Fruit fly (Drosophila melanogaster) whole organism, embryonic: Measurements from ENCODE around the gene foi.
A peak's percentile ranks its signal among the peaks of the same experiment; 100 is the strongest.

Experiments
- CG10147 ChIP-seq: fragments of 200-800 bp; sonication (Bioruptor generic); optimal IDR thresholded peaks from 2 replicates; lab custom pipeline; 2019; ENCODE audit warnings: missing biosample characterization, mild to moderate bottlenecking, missing genetic modification characterization, moderate library complexity
- CG1024 ChIP-seq: fragments of 200-800 bp; sonication (Bioruptor generic); IDR thresholded peaks from 2 replicates; pipeline ENCODE4 v1.3.6; 2022; ENCODE audit warnings: missing biosample characterization, missing genetic modification characterization
- CG10274 ChIP-seq: fragments of 200-800 bp; sonication (Bioruptor generic); optimal IDR thresholded peaks from 3 replicates; lab custom pipeline; 2017; ENCODE audit warnings: missing biosample characterization, mild to moderate bottlenecking, missing genetic modification characterization
- CG10565 ChIP-seq: fragments of 200-800 bp; sonication (Bioruptor generic); optimal IDR thresholded peaks from 3 replicates; lab custom pipeline; 2016; ENCODE audit warnings: missing biosample characterization, mild to moderate bottlenecking, missing genetic modification characterization
- CG10959 ChIP-seq: fragments of 200-800 bp; sonication (Bioruptor generic); IDR thresholded peaks from 2 replicates; pipeline ENCODE4 v1.3.6; 2022; ENCODE audit warnings: missing biosample characterization, missing genetic modification characterization
- CG10979 ChIP-seq: fragments of 200-800 bp; sonication (Bioruptor generic); optimal IDR thresholded peaks from 2 replicates; lab custom pipeline; 2018; ENCODE audit warnings: missing biosample characterization, mild to moderate bottlenecking, missing genetic modification characterization, moderate library complexity
- CG12299 ChIP-seq: fragments of 200-800 bp; sonication (Bioruptor generic); optimal IDR thresholded peaks from 2 replicates; lab custom pipeline; 2018; ENCODE audit warnings: missing biosample characterization, mild to moderate bottlenecking, missing genetic modification characterization
- CG1233 ChIP-seq: fragments of 200-800 bp; sonication (Bioruptor generic); optimal IDR thresholded peaks from 4 replicates; lab custom pipeline; 2018; ENCODE audit warnings: missing biosample characterization, mild to moderate bottlenecking, missing genetic modification characterization
- CG14860 ChIP-seq: fragments of 200-800 bp; sonication (Bioruptor generic); IDR thresholded peaks from 3 replicates; pipeline ENCODE4 v1.3.6; 2022; ENCODE audit warnings: missing biosample characterization, missing genetic modification characterization; ENCODE audit not compliant: partially characterized antibody
- CG14965 ChIP-seq: fragments of 200-800 bp; sonication (Bioruptor generic); optimal IDR thresholded peaks from 2 replicates; lab custom pipeline; 2016; ENCODE audit warnings: missing biosample characterization, missing genetic modification characterization, borderline replicate concordance
- CG15601 ChIP-seq: fragments of 200-800 bp; sonication (Bioruptor generic); optimal IDR thresholded peaks from 3 replicates; lab custom pipeline; 2019; ENCODE audit warnings: missing biosample characterization, mild to moderate bottlenecking, missing genetic modification characterization, moderate library complexity
- CG16815 ChIP-seq: fragments of 200-800 bp; sonication (Bioruptor generic); optimal IDR thresholded peaks from 3 replicates; lab custom pipeline; 2017; ENCODE audit warnings: missing biosample characterization, mild to moderate bottlenecking, missing genetic modification characterization
- CG2875 ChIP-seq: fragments of 200-800 bp; sonication (Bioruptor generic); optimal IDR thresholded peaks from 2 replicates; lab custom pipeline; 2017; ENCODE audit warnings: missing biosample characterization, mild to moderate bottlenecking, missing genetic modification characterization, missing genetic modification reagents
- CG4282 ChIP-seq: fragments of 200-800 bp; sonication (Bioruptor generic); optimal IDR thresholded peaks from 2 replicates; lab custom pipeline; 2016; ENCODE audit warnings: missing biosample characterization, missing genetic modification characterization
- CG4854 ChIP-seq: fragments of 200-800 bp; sonication (Bioruptor generic); optimal IDR thresholded peaks from 2 replicates; lab custom pipeline; 2016; ENCODE audit warnings: missing biosample characterization, missing genetic modification characterization, inconsistent platforms
- CG5245 ChIP-seq: fragments of 200-800 bp; sonication (Bioruptor generic); optimal IDR thresholded peaks from 3 replicates; lab custom pipeline; 2016; ENCODE audit warnings: missing biosample characterization, missing genetic modification characterization
- CG6254 ChIP-seq: fragments of 200-800 bp; sonication (Bioruptor generic); optimal IDR thresholded peaks from 3 replicates; lab custom pipeline; 2017; ENCODE audit warnings: mild to moderate bottlenecking, missing biosample characterization, missing genetic modification reagents, missing genetic modification characterization
- CG6272 ChIP-seq: fragments of 200-800 bp; sonication (Bioruptor generic); IDR thresholded peaks from 2 replicates; pipeline ENCODE4 v1.3.6; 2022; ENCODE audit warnings: missing biosample characterization, missing genetic modification characterization
- CG6683 ChIP-seq: fragments of 200-800 bp; sonication (Bioruptor generic); optimal IDR thresholded peaks from 2 replicates; lab custom pipeline; 2017; ENCODE audit warnings: missing biosample characterization, mild to moderate bottlenecking, missing genetic modification characterization, missing genetic modification reagents
- CG8388 ChIP-seq: fragments of 200-800 bp; sonication (Bioruptor generic); optimal IDR thresholded peaks from 2 replicates; lab custom pipeline; 2019; ENCODE audit warnings: missing biosample characterization, mild to moderate bottlenecking, missing genetic modification characterization, moderate library complexity
- CG8478 ChIP-seq: fragments of >200 bp; optimal IDR thresholded peaks from 2 replicates; lab custom pipeline; 2018
- CG9437 ChIP-seq: fragments of 200-800 bp; sonication (Bioruptor generic); optimal IDR thresholded peaks from 2 replicates; lab custom pipeline; 2018; ENCODE audit warnings: missing biosample characterization, mild to moderate bottlenecking, missing genetic modification characterization
- CG9876 ChIP-seq: fragments of 200-800 bp; sonication (Bioruptor generic); optimal IDR thresholded peaks from 2 replicates; lab custom pipeline; 2016; ENCODE audit warnings: missing biosample characterization, missing genetic modification characterization
- Camta ChIP-seq: fragments of 200-800 bp; sonication (Bioruptor generic); optimal IDR thresholded peaks from 2 replicates; lab custom pipeline; 2016; ENCODE audit warnings: missing biosample characterization, missing genetic modification characterization
- Dbx ChIP-seq: fragments of 200-800 bp; sonication (Bioruptor generic); IDR thresholded peaks from 3 replicates; pipeline ENCODE4 v1.3.6; 2022; ENCODE audit warnings: missing biosample characterization, missing genetic modification characterization
- Drgx ChIP-seq: fragments of 200-800 bp; sonication (Bioruptor generic); IDR thresholded peaks from 2 replicates; pipeline ENCODE4 v1.3.6; 2022; ENCODE audit warnings: missing biosample characterization, missing genetic modification characterization
- Ets65A ChIP-seq: fragments of 200-800 bp; sonication (Bioruptor generic); peaks from one replicate; lab custom pipeline; 2016; ENCODE audit warnings: missing biosample characterization, missing genetic modification characterization
- HLH3B ChIP-seq: fragments of 200-800 bp; sonication (Bioruptor generic); IDR thresholded peaks from 2 replicates; pipeline ENCODE4 v1.3.6; 2022; ENCODE audit warnings: missing biosample characterization, missing genetic modification characterization
- Hey ChIP-seq: fragments of 200-800 bp; sonication (Bioruptor generic); optimal IDR thresholded peaks from 3 replicates; lab custom pipeline; 2018; ENCODE audit warnings: missing biosample characterization, mild to moderate bottlenecking, missing genetic modification characterization
- Meics ChIP-seq: fragments of 200-800 bp; sonication (Bioruptor generic); optimal IDR thresholded peaks from 2 replicates; lab custom pipeline; 2017; ENCODE audit warnings: missing biosample characterization, mild to moderate bottlenecking, missing genetic modification characterization
- Scr ChIP-seq: fragments of 200-800 bp; sonication (Bioruptor generic); IDR thresholded peaks from 2 replicates; pipeline ENCODE4 v1.3.6; 2022; ENCODE audit warnings: missing biosample characterization, missing genetic modification characterization; ENCODE audit not compliant: partially characterized antibody
- TFAM ChIP-seq: fragments of 200-800 bp; sonication (Bioruptor generic); optimal IDR thresholded peaks from 2 replicates; lab custom pipeline; 2017; ENCODE audit warnings: missing biosample characterization, missing genetic modification characterization, inconsistent platforms
- Usf ChIP-seq: fragments of 200-800 bp; sonication (Bioruptor generic); optimal IDR thresholded peaks from 2 replicates; lab custom pipeline; 2017; ENCODE audit warnings: missing genotype, missing biosample characterization, missing genetic modification characterization
- ap ChIP-seq: fragments of 200-800 bp; sonication (Bioruptor generic); IDR thresholded peaks from 2 replicates; pipeline ENCODE4 v1.3.6; 2022; ENCODE audit warnings: missing biosample characterization, missing genetic modification characterization
- ara ChIP-seq: fragments of 200-800 bp; sonication (Bioruptor generic); IDR thresholded peaks from 2 replicates; pipeline ENCODE4 v1.3.6; 2022; ENCODE audit warnings: missing biosample characterization, missing genetic modification characterization
- az2 ChIP-seq: fragments of 200-800 bp; sonication (Bioruptor generic); optimal IDR thresholded peaks from 3 replicates; lab custom pipeline; 2016; ENCODE audit warnings: missing biosample characterization, missing genetic modification characterization
- crp ChIP-seq, 2 experiments: fragments of 200-800 bp; sonication (Bioruptor generic); optimal IDR thresholded peaks; 2 replicates in 1 of 2; 3 replicates in 1 of 2; lab custom pipeline; 2017; ENCODE audit warnings: missing biosample characterization in 2 of 2, missing genetic modification characterization in 2 of 2, mild to moderate bottlenecking in 1 of 2, moderate library complexity in 1 of 2
- dimm ChIP-seq: fragments of 200-800 bp; sonication (Bioruptor generic); IDR thresholded peaks from 2 replicates; pipeline ENCODE4 v1.3.6; 2022; ENCODE audit warnings: missing biosample characterization, missing genetic modification characterization
- dysf ChIP-seq: fragments of 200-800 bp; sonication (Bioruptor generic); IDR thresholded peaks from 3 replicates; pipeline ENCODE4 v1.3.6; 2022; ENCODE audit warnings: missing biosample characterization, missing genetic modification characterization
- exex ChIP-seq: fragments of 200-800 bp; sonication (Bioruptor generic); optimal IDR thresholded peaks from 4 replicates; lab custom pipeline; 2018; ENCODE audit warnings: missing biosample characterization, mild to moderate bottlenecking, missing genetic modification characterization, moderate library complexity
- gcm ChIP-seq: fragments of 200-800 bp; sonication (Bioruptor generic); optimal IDR thresholded peaks from 2 replicates; lab custom pipeline; 2019; ENCODE audit warnings: missing biosample characterization, mild to moderate bottlenecking, missing genetic modification characterization, moderate library complexity
- gt ChIP-seq: fragments of 200-800 bp; sonication (Bioruptor generic); IDR thresholded peaks from 2 replicates; pipeline ENCODE4 v1.3.6; 2022; ENCODE audit warnings: missing biosample characterization, missing genetic modification characterization
- phol ChIP-seq: fragments of 200-800 bp; sonication (Bioruptor generic); optimal IDR thresholded peaks from 3 replicates; lab custom pipeline; 2018; ENCODE audit warnings: missing biosample characterization, mild to moderate bottlenecking, missing genetic modification characterization, moderate library complexity
- scrt ChIP-seq: fragments of 200-800 bp; sonication (Bioruptor generic); optimal IDR thresholded peaks from 2 replicates; lab custom pipeline; 2018; ENCODE audit warnings: missing biosample characterization, mild to moderate bottlenecking, missing genetic modification characterization, moderate library complexity
- sima ChIP-seq: fragments of 200-800 bp; sonication (Bioruptor generic); optimal IDR thresholded peaks from 2 replicates; lab custom pipeline; 2016; ENCODE audit warnings: missing biosample characterization, missing genetic modification characterization
- slou ChIP-seq: fragments of 200-800 bp; sonication (Bioruptor generic); optimal IDR thresholded peaks from 3 replicates; lab custom pipeline; 2016; ENCODE audit warnings: missing biosample characterization, missing genetic modification characterization
- sr ChIP-seq: fragments of 200-800 bp; sonication (Bioruptor generic); IDR thresholded peaks from 3 replicates; pipeline ENCODE4 v1.3.6; 2022; ENCODE audit warnings: missing biosample characterization, missing genetic modification characterization
- ssp ChIP-seq: fragments of 200-800 bp; sonication (Bioruptor generic); IDR thresholded peaks from 2 replicates; pipeline ENCODE4 v1.3.6; 2022; ENCODE audit warnings: missing biosample characterization, missing genetic modification characterization
- ttk ChIP-seq: fragments of 200-800 bp; sonication (Bioruptor generic); IDR thresholded peaks from 2 replicates; pipeline ENCODE4 v2.1.2; 2022; ENCODE audit warnings: missing biosample characterization, missing genetic modification characterization
- vvl ChIP-seq: fragments of 200-800 bp; sonication (Bioruptor generic); IDR thresholded peaks from 2 replicates; pipeline ENCODE4 v1.3.6; 2022; ENCODE audit warnings: missing biosample characterization, missing genetic modification characterization
- wek ChIP-seq: fragments of 200-800 bp; sonication (Bioruptor generic); optimal IDR thresholded peaks from 3 replicates; lab custom pipeline; 2018; ENCODE audit warnings: missing biosample characterization, mild to moderate bottlenecking, missing genetic modification characterization, moderate library complexity
- zfh2 ChIP-seq: fragments of 200-800 bp; sonication (Bioruptor generic); optimal IDR thresholded peaks from 2 replicates; lab custom pipeline; 2016; ENCODE audit warnings: missing biosample characterization, missing genetic modification characterization

The foi gene

dm6 chr3L:8544710-8545109 lies 19.7 kb downstream of the foi start, which contains the start of gene rhea (continued):
- no peak for TF ChIP-seq Camta (GFP tag; lab: Kevin White, UChicago)
- TF ChIP-seq HLH3B (GFP tag; lab: Robert Waterston, UW): no peak
- no peak for TF ChIP-seq Ets65A (GFP tag; lab: Kevin White, UChicago)
- TF ChIP-seq CG9437: no peak
- TF ChIP-seq TFAM: no peak
- no peak for TF ChIP-seq slou (GFP tag; lab: Kevin White, UChicago)
- TF ChIP-seq CG10565: no peak
- no peak for TF ChIP-seq CG16815 (GFP tag; lab: Kevin White, UChicago)
- TF ChIP-seq crp (GFP tag; optimal IDR thresholded peaks at IDR 0.05; lab: Kevin White, UChicago): no peak
- TF ChIP-seq CG8478 (lab: Kevin White, UChicago): no peak
- TF ChIP-seq CG4282: no peak
- TF ChIP-seq CG8388 (GFP tag; lab: Kevin White, UChicago): no peak
- TF ChIP-seq vvl (GFP tag; lab: Robert Waterston, UW): peak; percentile 43; the same call in 1 of the 2 replicates
- TF ChIP-seq CG5245: no peak
- no peak for TF ChIP-seq CG10959 (GFP tag; lab: Robert Waterston, UW)
- TF ChIP-seq Meics (GFP tag; lab: Kevin White, UChicago): no peak
- TF ChIP-seq ap (GFP tag; lab: Robert Waterston, UW): no peak
- TF ChIP-seq ara (GFP tag; lab: Robert Waterston, UW): no peak
- TF ChIP-seq dysf (GFP tag; lab: Robert Waterston, UW): no peak
- TF ChIP-seq ttk (GFP tag; lab: Robert Waterston, UW): no peak
- no peak for TF ChIP-seq Usf
- TF ChIP-seq ssp: no peak
- TF ChIP-seq CG1024 (GFP tag; lab: Robert Waterston, UW): no peak
- TF ChIP-seq zfh2 (GFP tag; lab: Kevin White, UChicago): no peak
- no peak for TF ChIP-seq CG10274 (GFP tag; lab: Kevin White, UChicago)
- no peak for TF ChIP-seq CG6683 (GFP tag; lab: Kevin White, UChicago)
- TF ChIP-seq CG2875 (GFP tag; lab: Kevin White, UChicago): no peak
- TF ChIP-seq CG1233 (GFP tag; lab: Kevin White, UChicago): no peak
- no peak for TF ChIP-seq sr (GFP tag; lab: Robert Waterston, UW)
- peak; percentile 64; the same call in 2 of the 3 replicates for TF ChIP-seq CG14860
- TF ChIP-seq scrt (GFP tag; lab: Kevin White, UChicago): no peak
- TF ChIP-seq wek (GFP tag; lab: Kevin White, UChicago): no peak
- TF ChIP-seq sima: no peak
- no peak for TF ChIP-seq CG10147
- no peak for TF ChIP-seq CG12299 (tag; lab: Kevin White, UChicago)
- no peak for TF ChIP-seq Drgx (GFP tag; lab: Robert Waterston, UW)
- TF ChIP-seq exex: no peak
- no peak for TF ChIP-seq CG10979
- no peak for TF ChIP-seq Dbx (GFP tag; lab: Robert Waterston, UW)
- peak; percentile 48 for TF ChIP-seq CG15601 (tag; lab: Kevin White, UChicago)
- no peak for TF ChIP-seq CG6254 (GFP tag; lab: Kevin White, UChicago)
- TF ChIP-seq az2: peak; percentile 18
- TF ChIP-seq CG6272: no peak
- no peak for TF ChIP-seq CG4854 (GFP tag; lab: Kevin White, UChicago)
- peak; percentile 84 for TF ChIP-seq Scr (GFP tag; lab: Robert Waterston, UW)
- TF ChIP-seq gt (GFP tag; lab: Robert Waterston, UW): no peak
- TF ChIP-seq Hey (tag; lab: Kevin White, UChicago): no peak
- TF ChIP-seq CG14965 (GFP tag; lab: Kevin White, UChicago): no peak
- no peak for TF ChIP-seq gcm (GFP tag; lab: Kevin White, UChicago)
- no peak for TF ChIP-seq dimm (GFP tag; lab: Robert Waterston, UW)
- TF ChIP-seq CG9876 (GFP tag; lab: Kevin White, UChicago): no peak
- TF ChIP-seq phol: peak; percentile 57
